Fruit fly (Drosophila melanogaster): ENCODE measurements around the gene CG43367.

- TF ChIP-seq psq (optimal IDR thresholded peaks at IDR 0.05) (no peak), ttk (optimal IDR thresholded peaks at IDR 0.05) (no peak)
Measured at dm6 chr3L:4259102-4259558, 65.3 kb downstream of the CG43367 start, which contains the start of the genes CG15011 and CG1309.
